Worm (Caenorhabditis elegans): ENCODE measurements around the gene sre-10.

ce11 chrV:7163477-7164114 is 31.2 kb downstream of the sre-10 start, which contains the start of gene ugt-41:
- TF ChIP-seq aptf-3 (GFP tag; IDR thresholded peaks at IDR 0.05) (no peak), pha-4 (tag; optimal IDR thresholded peaks at IDR 0.05) (no peak), repo-1 (tag; optimal IDR thresholded peaks at IDR 0.05) (no peak), gei-17 (GFP tag; optimal IDR thresholded peaks at IDR 0.05) (no peak), nfya-1 (tag; optimal IDR thresholded peaks at IDR 0.05; ENCODE audit: borderline replicate concordance, insufficient read depth) (no peak), unc-62 (GFP tag; optimal IDR thresholded peaks at IDR 0.05) (peak; percentile 85), unc-130 (GFP tag; optimal IDR thresholded peaks at IDR 0.05) (no peak), lsy-27 (tag; optimal IDR thresholded peaks at IDR 0.05; ENCODE audit: borderline replicate concordance, insufficient read depth) (no peak), ceh-100 (GFP tag; IDR thresholded peaks at IDR 0.05) (no peak), madf-8 (GFP tag; conservative IDR thresholded peaks at IDR 0.05) (no peak), madf-10 (tag; optimal IDR thresholded peaks at IDR 0.05) (no peak), ZK185.1 (tag; optimal IDR thresholded peaks at IDR 0.05; ENCODE audit: poor library complexity, severe bottlenecking) (no peak), T26A5.8 (tag; optimal IDR thresholded peaks at IDR 0.05) (no peak), pbrm-1 (GFP tag; IDR thresholded peaks at IDR 0.05) (no peak)

Measured in whole organism, young adult.